Worm (Caenorhabditis elegans) whole organism, L1 larva: Measurements from ENCODE around the gene D1069.3.

Source experiments
- aly-2 ChIP-seq: fragments of 150-350 bp; optimal IDR thresholded peaks from 2 replicates; lab custom pipeline; 2014; ENCODE audit warnings: missing biosample characterization, missing genetic modification characterization
- ama-1 ChIP-seq: fragments of 150-350 bp; optimal IDR thresholded peaks from 2 replicates; lab custom pipeline; 2014
- ceh-82 ChIP-seq, 3 experiments: fragments of 150-350 bp in 1 of 3; sonication (generic microtip) in 2 of 3; optimal IDR thresholded peaks; 2 replicates each; lab custom pipeline; 2014 to 2017; ENCODE audit warnings: missing biosample characterization in 3 of 3, missing genetic modification characterization in 3 of 3
- lin-39 ChIP-seq: fragments of 150-350 bp; optimal IDR thresholded peaks from 2 replicates; lab custom pipeline; 2014; ENCODE audit warnings: missing biosample characterization, missing genetic modification reagents, missing genetic modification characterization
- nhr-11 ChIP-seq: fragments of 150-350 bp; optimal IDR thresholded peaks from 2 replicates; lab custom pipeline; 2014; ENCODE audit warnings: missing biosample characterization, missing genetic modification characterization
- snu-23 ChIP-seq: sonication (generic microtip); optimal IDR thresholded peaks from 2 replicates; lab custom pipeline; 2016; ENCODE audit warnings: missing genetic modification characterization, missing compliant biosample characterization
- sox-4 ChIP-seq: sonication (generic microtip); optimal IDR thresholded peaks from 2 replicates; lab custom pipeline; 2016; ENCODE audit warnings: missing genetic modification characterization, missing compliant biosample characterization
- zip-4 ChIP-seq: fragments of 200-800 bp; sonication (Bioruptor generic); optimal IDR thresholded peaks from 2 replicates; lab custom pipeline; 2018; ENCODE audit warnings: mild to moderate bottlenecking, missing genetic modification characterization, moderate library complexity, missing compliant biosample characterization

- TF ChIP-seq nhr-11 (no peak), snu-23 (GFP tag; lab: Kevin White, UChicago) (no peak), aly-2 (no peak), ceh-82 (tag; optimal IDR thresholded peaks at IDR 0.05; lab: Kevin White, UChicago) (no peak), zip-4 (no peak), sox-4 (tag; lab: Kevin White, UChicago) (no peak), ama-1 (lab: Kevin White, UChicago) (no peak), lin-39 (tag; lab: Kevin White, UChicago) (no peak)
Measured at ce11 chrII:299684-300083, 48.0 kb downstream of the D1069.3 start, which contains the start of gene K01A2.6.
